Fruit fly (Drosophila melanogaster) S2 (cell line): ENCODE data around the gene teq.

ENCODE experiments used
- CG8478 ChIP-seq: fragments of >200 bp; optimal IDR thresholded peaks from 2 replicates; lab custom pipeline; 2018
- CTCF ChIP-seq, 2 experiments: fragments of >200 bp; optimal IDR thresholded peaks; 2 replicates each; lab custom pipeline; 2018

DNA sequence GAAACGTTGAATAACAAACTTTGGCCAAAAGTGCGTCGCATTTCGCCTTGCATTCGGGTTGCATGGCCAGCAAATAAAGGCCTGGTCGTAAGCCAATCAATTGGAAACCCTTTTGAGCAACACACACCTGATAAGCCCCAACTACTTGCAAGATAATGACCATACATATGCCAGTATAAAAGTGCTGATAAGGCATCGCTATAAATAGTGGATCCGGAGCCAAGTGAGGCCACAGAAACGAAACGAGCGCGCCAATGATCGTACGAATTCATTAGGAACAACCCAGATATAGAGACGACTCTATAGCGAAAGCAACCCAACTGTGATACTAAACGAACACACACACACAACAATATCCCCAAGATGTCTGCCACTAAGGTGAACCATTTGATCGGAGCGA, 22.2 kb downstream of the teq start, which contains the start of gene CG13315:
- no peak for TF ChIP-seq CG8478
- no peak for TF ChIP-seq CTCF (optimal IDR thresholded peaks at IDR 0.05; lab: Kevin White, UChicago)
